Worm (Caenorhabditis elegans) whole organism, L1 larva: Measurements from ENCODE around the gene ttr-51.

ENCODE experiments used
- C16A3.4 ChIP-seq: fragments of 150-350 bp; optimal IDR thresholded peaks from 2 replicates; lab custom pipeline; 2014; ENCODE audit warnings: missing biosample characterization, missing genetic modification characterization
- F16B12.6 ChIP-seq: fragments of 150-350 bp; optimal IDR thresholded peaks from 2 replicates; lab custom pipeline; 2014; ENCODE audit warnings: missing biosample characterization, missing genetic modification characterization
- blmp-1 ChIP-seq: fragments of 150-350 bp; optimal IDR thresholded peaks from 2 replicates; lab custom pipeline; 2014; ENCODE audit warnings: missing biosample characterization, missing genetic modification characterization
- ceh-8 ChIP-seq: fragments of 200-800 bp; sonication (Bioruptor generic); optimal IDR thresholded peaks from 2 replicates; lab custom pipeline; 2018; ENCODE audit warnings: mild to moderate bottlenecking, missing genetic modification characterization, moderate library complexity, missing compliant biosample characterization
- ceh-88 ChIP-seq: fragments of 200-800 bp; sonication (Bioruptor generic); IDR thresholded peaks from 2 replicates; pipeline ENCODE4 v1.3.6; 2022; ENCODE audit warnings: missing genetic modification characterization, missing compliant biosample characterization
- ceh-90 ChIP-seq: sonication (generic microtip); optimal IDR thresholded peaks from 2 replicates; lab custom pipeline; 2016; ENCODE audit warnings: missing genetic modification characterization, missing compliant biosample characterization
- ces-1 ChIP-seq: fragments of 150-350 bp; optimal IDR thresholded peaks from 2 replicates; lab custom pipeline; 2014; ENCODE audit warnings: missing biosample characterization, missing genetic modification reagents, missing genetic modification characterization
- dpl-1 ChIP-seq, 3 experiments: fragments of 150-350 bp in 2 of 3; sonication (generic microtip) in 1 of 3; optimal IDR thresholded peaks; 2 replicates each; lab custom pipeline; 2014 to 2017; ENCODE audit warnings: missing biosample characterization in 3 of 3, missing genetic modification characterization in 3 of 3, missing genetic modification reagents in 3 of 3
- efl-1 ChIP-seq, 4 experiments: fragments of 150-350 bp; optimal IDR thresholded peaks in 3 of 4; peaks in 1 of 4; 1 replicate in 1 of 4; 2 replicates in 3 of 4; lab custom pipeline; 2014; ENCODE audit warnings: missing biosample characterization in 2 of 4, missing genetic modification characterization in 2 of 4, missing genetic modification reagents in 2 of 4
- egl-13 ChIP-seq: sonication (generic microtip); optimal IDR thresholded peaks from 2 replicates; lab custom pipeline; 2016; ENCODE audit warnings: missing genotype, missing genetic modification reagents, missing genetic modification characterization, missing compliant biosample characterization
- elt-2 ChIP-seq: sonication (generic microtip); optimal IDR thresholded peaks from 2 replicates; lab custom pipeline; 2016; ENCODE audit warnings: missing genetic modification characterization, mild to moderate bottlenecking, inconsistent platforms, missing compliant biosample characterization, missing genetic modification reagents
- hlh-17 ChIP-seq: fragments of 200-800 bp; sonication (Bioruptor generic); optimal IDR thresholded peaks from 2 replicates; lab custom pipeline; 2018; ENCODE audit warnings: missing genetic modification characterization, mild to moderate bottlenecking, missing compliant biosample characterization, moderate library complexity, borderline replicate concordance
- irx-1 ChIP-seq: sonication (generic microtip); optimal IDR thresholded peaks from 2 replicates; lab custom pipeline; 2016; ENCODE audit warnings: missing genetic modification characterization, missing compliant biosample characterization
- lin-13 ChIP-seq: fragments of 150-350 bp; optimal IDR thresholded peaks from 2 replicates; lab custom pipeline; 2014; ENCODE audit warnings: missing biosample characterization, missing genetic modification reagents, missing genetic modification characterization
- lin-14 ChIP-seq: fragments of 200-800 bp; sonication (Bioruptor generic); optimal IDR thresholded peaks from 2 replicates; lab custom pipeline; 2018; ENCODE audit warnings: mild to moderate bottlenecking, missing genetic modification characterization, moderate library complexity, missing compliant biosample characterization
- lin-15B ChIP-seq: fragments of 150-350 bp; sonication (generic microtip); optimal IDR thresholded peaks from 3 replicates; lab custom pipeline; 2014; ENCODE audit warnings: missing biosample characterization, missing genetic modification characterization
- lin-35 ChIP-seq, 2 experiments: fragments of 150-350 bp; optimal IDR thresholded peaks; 2 replicates each; lab custom pipeline; 2014; ENCODE audit warnings: missing biosample characterization in 2 of 2, missing genetic modification characterization in 2 of 2, missing genetic modification reagents in 2 of 2
- lin-39 ChIP-seq: fragments of 150-350 bp; optimal IDR thresholded peaks from 2 replicates; lab custom pipeline; 2014; ENCODE audit warnings: missing biosample characterization, missing genetic modification reagents, missing genetic modification characterization
- lir-3 ChIP-seq: sonication (generic microtip); optimal IDR thresholded peaks from 2 replicates; lab custom pipeline; 2016; ENCODE audit warnings: mild to moderate bottlenecking, missing genetic modification characterization, moderate library complexity, missing compliant biosample characterization; ENCODE audit not compliant: poor library complexity
- lsy-2 ChIP-seq, 2 experiments: fragments of 150-350 bp; optimal IDR thresholded peaks; 2 replicates each; lab custom pipeline; 2014; ENCODE audit warnings: missing biosample characterization in 2 of 2, missing genetic modification characterization in 2 of 2
- mdl-1 ChIP-seq, 2 experiments: fragments of 150-350 bp; optimal IDR thresholded peaks; 2 replicates each; lab custom pipeline; 2014 to 2017; ENCODE audit warnings: missing biosample characterization in 2 of 2, missing genetic modification characterization in 2 of 2, inconsistent platforms in 1 of 2
- mef-2 ChIP-seq: fragments of 150-350 bp; optimal IDR thresholded peaks from 2 replicates; lab custom pipeline; 2014; ENCODE audit warnings: missing biosample characterization, missing genetic modification characterization
- mep-1 ChIP-seq: fragments of 150-350 bp; optimal IDR thresholded peaks from 2 replicates; lab custom pipeline; 2014; ENCODE audit warnings: missing biosample characterization, missing genetic modification characterization
- nhr-11 ChIP-seq: fragments of 150-350 bp; optimal IDR thresholded peaks from 2 replicates; lab custom pipeline; 2014; ENCODE audit warnings: missing biosample characterization, missing genetic modification characterization
- nhr-19 ChIP-seq: fragments of 200-800 bp; sonication (Bioruptor generic); conservative IDR thresholded peaks from 2 replicates; pipeline ENCODE4 v1.3.6; 2022; ENCODE audit warnings: missing genetic modification characterization, missing compliant biosample characterization
- nhr-71 ChIP-seq: sonication (generic microtip); optimal IDR thresholded peaks from 2 replicates; lab custom pipeline; 2016; ENCODE audit warnings: mild to moderate bottlenecking, missing genetic modification characterization, moderate library complexity, missing compliant biosample characterization
- nhr-85 ChIP-seq: sonication (generic microtip); peaks from one replicate; lab custom pipeline; 2016; ENCODE audit warnings: missing genetic modification characterization, inconsistent platforms, missing compliant biosample characterization
- pag-3 ChIP-seq: sonication (generic microtip); optimal IDR thresholded peaks from 2 replicates; lab custom pipeline; 2017; ENCODE audit warnings: missing genetic modification characterization, mild to moderate bottlenecking, missing compliant biosample characterization, antibody characterized with exemption, borderline replicate concordance; ENCODE audit not compliant: insufficient read depth
- pax-3 ChIP-seq: fragments of 200-800 bp; sonication (Bioruptor generic); optimal IDR thresholded peaks from 2 replicates; lab custom pipeline; 2018; ENCODE audit warnings: mild to moderate bottlenecking, missing genetic modification characterization, moderate library complexity, missing compliant biosample characterization
- rnt-1 ChIP-seq: sonication (generic microtip); optimal IDR thresholded peaks from 2 replicates; lab custom pipeline; 2016; ENCODE audit warnings: mild to moderate bottlenecking, missing genetic modification characterization, moderate library complexity, missing compliant biosample characterization
- skn-1 ChIP-seq: fragments of 150-350 bp; optimal IDR thresholded peaks from 2 replicates; lab custom pipeline; 2014; ENCODE audit warnings: missing biosample characterization, missing genetic modification characterization
- snu-23 ChIP-seq: sonication (generic microtip); optimal IDR thresholded peaks from 2 replicates; lab custom pipeline; 2016; ENCODE audit warnings: missing genetic modification characterization, missing compliant biosample characterization
- sox-4 ChIP-seq: sonication (generic microtip); optimal IDR thresholded peaks from 2 replicates; lab custom pipeline; 2016; ENCODE audit warnings: missing genetic modification characterization, missing compliant biosample characterization
- swsn-7 ChIP-seq: sonication (generic microtip); optimal IDR thresholded peaks from 2 replicates; lab custom pipeline; 2016; ENCODE audit warnings: missing genetic modification characterization, missing compliant biosample characterization
- tbx-2 ChIP-seq: sonication (generic microtip); optimal IDR thresholded peaks from 2 replicates; lab custom pipeline; 2016; ENCODE audit warnings: missing genetic modification characterization, missing compliant biosample characterization
- tlp-1 ChIP-seq: fragments of 150-350 bp; optimal IDR thresholded peaks from 2 replicates; lab custom pipeline; 2014; ENCODE audit warnings: missing biosample characterization, missing genetic modification characterization
- unc-86 ChIP-seq: sonication (generic microtip); optimal IDR thresholded peaks from 2 replicates; lab custom pipeline; 2016; ENCODE audit warnings: missing genetic modification characterization, missing compliant biosample characterization
- ztf-11 ChIP-seq, 2 experiments: sonication (generic microtip); optimal IDR thresholded peaks; 2 replicates each; lab custom pipeline; 2016 to 2017; ENCODE audit warnings: missing genetic modification characterization in 2 of 2, missing biosample characterization in 1 of 2, missing compliant biosample characterization in 1 of 2

The ttr-51 gene

ce11 chrIV:13290239-13290638 is 38.1 kb upstream of the ttr-51 start:
- TF ChIP-seq ceh-8 (GFP tag; lab: Kevin White, UChicago), result no peak
- TF ChIP-seq elt-2 (tag; lab: Kevin White, UChicago), result no peak
- TF ChIP-seq mdl-1 (tag; optimal IDR thresholded peaks at IDR 0.05; lab: Kevin White, UChicago), result no peak
- TF ChIP-seq blmp-1 (tag; lab: Kevin White, UChicago), result no peak
- no peak for TF ChIP-seq ceh-90 (tag; lab: Kevin White, UChicago)
- no peak for TF ChIP-seq ceh-88 (GFP tag; lab: Robert Waterston, UW)
- TF ChIP-seq lin-39 (tag; lab: Kevin White, UChicago), result no peak
- no peak for TF ChIP-seq C16A3.4
- no peak for TF ChIP-seq sox-4
- no peak for TF ChIP-seq egl-13 (tag; lab: Kevin White, UChicago)
- no peak for TF ChIP-seq efl-1 (optimal IDR thresholded peaks at IDR 0.05; lab: Kevin White, UChicago)
- no peak for TF ChIP-seq efl-1 (GFP tag; optimal IDR thresholded peaks at IDR 0.05 in 1 of 2; lab: Kevin White, UChicago)
- TF ChIP-seq pax-3, result no peak
- no peak for TF ChIP-seq snu-23
- no peak for TF ChIP-seq nhr-11
- no peak for TF ChIP-seq hlh-17 (GFP tag; lab: Kevin White, UChicago)
- no peak for TF ChIP-seq F16B12.6 (tag; lab: Kevin White, UChicago)

- no peak for TF ChIP-seq F16B12.6 (tag; lab: Kevin White, UChicago)
- peak; percentile 24 for TF ChIP-seq lin-15B (tag; lab: Kevin White, UChicago)
- peak; percentile 23 to 32 for TF ChIP-seq efl-1 (optimal IDR thresholded peaks at IDR 0.05; lab: Kevin White, UChicago)
- peak in 1 of 2 experiments; percentile 52 for TF ChIP-seq efl-1 (GFP tag; optimal IDR thresholded peaks at IDR 0.05 in 1 of 2; lab: Kevin White, UChicago)
- peak in 2 of 3 experiments; percentile 32 to 47 for TF ChIP-seq dpl-1 (GFP tag; optimal IDR thresholded peaks at IDR 0.05; lab: Kevin White, UChicago)
- TF ChIP-seq rnt-1 (tag; lab: Kevin White, UChicago), result peak; percentile 72
- peak; percentile 19 for TF ChIP-seq nhr-85 (tag; lab: Kevin White, UChicago)
- TF ChIP-seq lsy-2 (tag; optimal IDR thresholded peaks at IDR 0.05; lab: Kevin White, UChicago), result peak; percentile 7 to 52
- TF ChIP-seq lin-35 (GFP tag; optimal IDR thresholded peaks at IDR 0.05; lab: Kevin White, UChicago), result peak; percentile 19 to 23
- TF ChIP-seq ceh-88 (GFP tag; lab: Robert Waterston, UW), result no peak
- TF ChIP-seq mep-1 (tag; lab: Kevin White, UChicago), result peak; percentile 49
- no peak for TF ChIP-seq lin-13
- TF ChIP-seq ztf-11 (tag; optimal IDR thresholded peaks at IDR 0.05; lab: Kevin White, UChicago), result peak in 1 of 2 experiments; percentile 14
- peak; percentile 49 for TF ChIP-seq lir-3 (tag; lab: Kevin White, UChicago)
- peak; percentile 44 for TF ChIP-seq ceh-90 (tag; lab: Kevin White, UChicago)
- peak; percentile 6 for TF ChIP-seq skn-1 (tag; lab: Kevin White, UChicago)
- peak; percentile 16 for TF ChIP-seq tbx-2 (tag; lab: Kevin White, UChicago)
- peak; percentile 21 for TF ChIP-seq irx-1 (tag; lab: Kevin White, UChicago)
- TF ChIP-seq tlp-1 (tag; lab: Kevin White, UChicago), result no peak
- TF ChIP-seq, all 84 proteins: peak for 14
These were observed 37.2 kb upstream of the ttr-51 start, which contains the start of gene Y67H2A.10 for ce11 chrIV:13289321-13289720. Gene Y67H2A.10 (minus strand): TSS chrIV:13289504.

- TF ChIP-seq mep-1 (tag; lab: Kevin White, UChicago) (no peak), lin-39 (tag; lab: Kevin White, UChicago) (no peak), nhr-19 (GFP tag; lab: Robert Waterston, UW) (no peak), pag-3 (tag; lab: Kevin White, UChicago) (no peak), ces-1 (GFP tag; lab: Kevin White, UChicago) (no peak), pax-3 (no peak), nhr-71 (tag; lab: Kevin White, UChicago) (no peak), unc-86 (tag; lab: Kevin White, UChicago) (no peak), lin-14 (GFP tag; lab: Kevin White, UChicago) (no peak), swsn-7 (tag; lab: Kevin White, UChicago) (no peak), C16A3.4 (no peak), mef-2 (no peak), irx-1 (tag; lab: Kevin White, UChicago) (no peak)
These were observed 30.7 kb upstream of the ttr-51 start, which contains the start of gene cpsf-3 for ce11 chrIV:13282778-13283177. Gene cpsf-3 (minus strand): TSS chrIV:13282878.
